Fruit fly (Drosophila melanogaster): ENCODE measurements around the gene Madm.

Madm gene

dm6 chr3R:5778731-5779593 is 36.7 kb downstream of the Madm start, which contains the start of gene jagn (continued):
- TF ChIP-seq pros (GFP tag; optimal IDR thresholded peaks at IDR 0.05), result no peak
- TF ChIP-seq cwo (GFP tag; optimal IDR thresholded peaks at IDR 0.05), result no peak
- TF ChIP-seq HLH54F (GFP tag; optimal IDR thresholded peaks at IDR 0.05), result peak; percentile 80
- TF ChIP-seq CG10274 (GFP tag; optimal IDR thresholded peaks at IDR 0.05), result no peak
- peak; percentile 48 for TF ChIP-seq gsb-n (tag; optimal IDR thresholded peaks at IDR 0.05)
- TF ChIP-seq cas (GFP tag; IDR thresholded peaks at IDR 0.05), result no peak
- peak; percentile 66 for TF ChIP-seq Abd-B (GFP tag; optimal IDR thresholded peaks at IDR 0.05)
- TF ChIP-seq Dad (GFP tag; optimal IDR thresholded peaks at IDR 0.05), result peak; percentile 48
- peak; percentile 59 for TF ChIP-seq Side (GFP tag; optimal IDR thresholded peaks at IDR 0.05)
- no peak for TF ChIP-seq CG4820 (GFP tag; optimal IDR thresholded peaks at IDR 0.05)
- TF ChIP-seq lilli (GFP tag; optimal IDR thresholded peaks at IDR 0.05), result peak; percentile 82
- peak; percentile 46 for TF ChIP-seq CG8089 (GFP tag; optimal IDR thresholded peaks at IDR 0.05)
- TF ChIP-seq CG11695 (GFP tag; IDR thresholded peaks at IDR 0.05), result 0 out of 3 replicates have a peak, but pooled peaks have one; percentile 13
- TF ChIP-seq CG15601 (tag; optimal IDR thresholded peaks at IDR 0.05), result peak; percentile 53
- peak; percentile 59 for TF ChIP-seq CG7786 (GFP tag; optimal IDR thresholded peaks at IDR 0.05)
- no peak for TF ChIP-seq Oaz (GFP tag; IDR thresholded peaks at IDR 0.05)
- no peak for TF ChIP-seq trh (GFP tag; optimal IDR thresholded peaks at IDR 0.05)
- TF ChIP-seq CG18619 (GFP tag; optimal IDR thresholded peaks at IDR 0.05), result peak; percentile 53
- peak; percentile 35 for TF ChIP-seq bigmax (GFP tag; optimal IDR thresholded peaks at IDR 0.05)
- peak in 1 of 2 experiments; percentile 34 for TF ChIP-seq crp (GFP tag; optimal IDR thresholded peaks at IDR 0.05)
- no peak for TF ChIP-seq cad (GFP tag; optimal IDR thresholded peaks at IDR 0.05)
- no peak for TF ChIP-seq Doc2 (GFP tag; IDR thresholded peaks at IDR 0.05)
- TF ChIP-seq CG32532 (GFP tag; IDR thresholded peaks at IDR 0.05), result peak; percentile 75
- peak; percentile 100 for TF ChIP-seq CG7963 (GFP tag; IDR thresholded peaks at IDR 0.05; ENCODE audit: partially characterized antibody)
- TF ChIP-seq ranshi (GFP tag; IDR thresholded peaks at IDR 0.05), result peak; percentile 70
- TF ChIP-seq ftz-f1 (GFP tag; optimal IDR thresholded peaks at IDR 0.05), result no peak
- TF ChIP-seq CG2875 (GFP tag; optimal IDR thresholded peaks at IDR 0.05), result no peak
- no peak for TF ChIP-seq eyg (GFP tag; optimal IDR thresholded peaks at IDR 0.05)
- no peak; the same call in 2 of the 3 replicates for TF ChIP-seq CG14050 (GFP tag; IDR thresholded peaks at IDR 0.05)
- TF ChIP-seq CG8359 (GFP tag; optimal IDR thresholded peaks at IDR 0.05; ENCODE audit: borderline replicate concordance), result no peak
- no peak for TF ChIP-seq GATAe (GFP tag; conservative IDR thresholded peaks at IDR 0.05)
- TF ChIP-seq Eip74EF (GFP tag; optimal IDR thresholded peaks at IDR 0.05), result peak in 1 of 2 experiments; percentile 15
- TF ChIP-seq CG2116 (GFP tag; optimal IDR thresholded peaks at IDR 0.05), result peak; percentile 76
- no peak for TF ChIP-seq ro (GFP tag; IDR thresholded peaks at IDR 0.05)
- TF ChIP-seq Nf-YC (tag; optimal IDR thresholded peaks at IDR 0.05), result peak; percentile 50
- peak; percentile 77 for TF ChIP-seq trem (tag; optimal IDR thresholded peaks at IDR 0.05)
- peak; percentile 97 for TF ChIP-seq Med (GFP tag)
- no peak for TF ChIP-seq Hmx (GFP tag; optimal IDR thresholded peaks at IDR 0.05)
- TF ChIP-seq CG4360 (GFP tag; IDR thresholded peaks at IDR 0.05), result no peak
- peak; percentile 83 for TF ChIP-seq CG3847 (GFP tag; IDR thresholded peaks at IDR 0.05)
- TF ChIP-seq Stat92E (GFP tag; optimal IDR thresholded peaks at IDR 0.05), result peak in 1 of 3 experiments; percentile 9
- TF ChIP-seq MTF-1 (GFP tag; optimal IDR thresholded peaks at IDR 0.05; ENCODE audit: borderline replicate concordance), result peak; percentile 65
- peak; percentile 100 for TF ChIP-seq CG42726 (GFP tag; IDR thresholded peaks at IDR 0.05; ENCODE audit: partially characterized antibody)
- TF ChIP-seq Xrp1 (GFP tag; IDR thresholded peaks at IDR 0.05), result peak; percentile 38; the same call in 1 of the 2 replicates
- no peak for TF ChIP-seq prd (optimal IDR thresholded peaks at IDR 0.05)
- TF ChIP-seq prd (GFP tag; IDR thresholded peaks at IDR 0.05), result peak; percentile 53; the same call in 1 of the 3 replicates
- no peak for TF ChIP-seq CG30431 (GFP tag; optimal IDR thresholded peaks at IDR 0.05)
- TF ChIP-seq Antp (GFP tag; optimal IDR thresholded peaks at IDR 0.05), result peak; percentile 66

Data from whole organism, embryonic.